Fruit fly (Drosophila melanogaster) whole organism, embryonic: Measurements from ENCODE around the gene CG8892.

ENCODE experiments used
- CG10431 ChIP-seq: fragments of 200-800 bp; sonication (Bioruptor generic); optimal IDR thresholded peaks from 3 replicates; lab custom pipeline; 2018; ENCODE audit warnings: missing biosample characterization, mild to moderate bottlenecking, missing genetic modification characterization
- CG32532 ChIP-seq: fragments of 200-800 bp; sonication (Bioruptor generic); IDR thresholded peaks from 2 replicates; pipeline ENCODE4 v1.3.6; 2022; ENCODE audit warnings: missing biosample characterization, missing genetic modification characterization
- Oli ChIP-seq: fragments of 200-800 bp; sonication (Bioruptor generic); optimal IDR thresholded peaks from 2 replicates; lab custom pipeline; 2018; ENCODE audit warnings: missing biosample characterization, mild to moderate bottlenecking, missing genetic modification characterization, moderate library complexity
- br ChIP-seq: fragments of >200 bp; optimal IDR thresholded peaks from 2 replicates; lab custom pipeline; 2017
- bsh ChIP-seq, 2 experiments: fragments of 200-800 bp; sonication (Bioruptor generic); optimal IDR thresholded peaks; 2 replicates each; lab custom pipeline; 2017 to 2018; ENCODE audit warnings: mild to moderate bottlenecking in 2 of 2, missing biosample characterization in 2 of 2, missing genetic modification characterization in 2 of 2, moderate library complexity in 1 of 2

- TF ChIP-seq bsh (GFP tag; optimal IDR thresholded peaks at IDR 0.05; lab: Kevin White, UChicago) (no peak), CG32532 (no peak), Oli (no peak), br (lab: Kevin White, UChicago) (no peak), CG10431 (GFP tag; lab: Kevin White, UChicago) (no peak)
These were observed 30.7 kb downstream of the CG8892 start, which contains the start of gene Jon25Biii for dm6 chr2L:4950667-4951066.
